Fruit fly (Drosophila melanogaster) whole organism: ENCODE measurements around the gene ey.

ENCODE experiments used
- CG8478 ChIP-seq: fragments of >200 bp; optimal IDR thresholded peaks from 2 replicates; lab custom pipeline; 2018; ENCODE audit warnings: inconsistent platforms
- Dll ChIP-seq: fragments of >200 bp; optimal IDR thresholded peaks from 2 replicates; lab custom pipeline; 2017
- psq ChIP-seq: fragments of >200 bp; optimal IDR thresholded peaks from 2 replicates; lab custom pipeline; 2017
- usp ChIP-seq: fragments of >200 bp; optimal IDR thresholded peaks from 2 replicates; lab custom pipeline; 2017; ENCODE audit warnings: missing biosample characterization, missing genetic modification characterization, mixed read lengths

DNA sequence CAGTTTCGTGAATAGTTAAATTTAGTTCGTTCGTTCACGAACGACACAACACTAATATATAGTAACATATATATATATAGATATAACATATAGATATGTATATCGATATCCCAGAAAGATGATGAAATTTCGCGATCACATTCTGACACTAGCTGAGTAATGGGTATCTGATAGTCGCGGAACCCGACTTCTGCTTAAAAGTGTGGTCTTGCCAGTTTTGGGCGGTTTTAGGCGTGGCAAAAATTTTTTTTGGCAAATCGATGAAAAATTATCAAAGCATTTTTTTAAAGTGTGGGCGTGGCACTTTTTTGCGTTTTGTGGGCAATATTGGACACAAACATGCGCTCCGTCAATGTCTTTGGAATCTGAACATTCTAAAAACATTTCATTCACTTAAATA, 25.4 kb downstream of the ey start:
- TF ChIP-seq Dll (lab: Kevin White, UChicago) (no peak), usp (GFP tag; lab: Kevin White, UChicago) (no peak), CG8478 (lab: Kevin White, UChicago) (no peak), psq (lab: Kevin White, UChicago) (no peak)
